Worm (Caenorhabditis elegans): ENCODE measurements around the gene F09G2.2.

Gene F09G2.2

DNA sequence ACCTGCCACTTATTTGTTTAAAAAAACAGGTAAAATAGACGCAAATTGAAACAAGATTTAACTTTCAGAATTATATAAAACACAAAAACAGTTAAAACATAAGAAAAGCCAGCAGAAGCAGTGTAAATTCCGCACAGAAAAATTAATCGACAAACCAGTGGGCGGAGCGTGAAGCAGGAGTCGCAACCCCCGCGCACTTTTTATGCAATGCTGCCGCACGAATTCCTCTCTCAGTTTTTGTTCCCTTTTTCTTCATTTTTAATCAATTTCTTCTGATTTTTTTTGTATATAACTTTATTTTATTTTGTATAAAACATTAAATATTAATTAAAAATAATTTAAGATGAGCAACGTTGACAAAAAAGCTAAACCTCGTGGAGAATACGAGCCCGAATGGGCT, 34.1 kb downstream of the F09G2.2 start, which contains the start of the genes gei-6 and krr-1 (continued):
- TF ChIP-seq daf-12 (tag; optimal IDR thresholded peaks at IDR 0.05) (no peak), ztf-11 (tag; optimal IDR thresholded peaks at IDR 0.05) (no peak), gei-8 (GFP tag; optimal IDR thresholded peaks at IDR 0.05) (no peak), dmd-8 (GFP tag; IDR thresholded peaks at IDR 0.05) (no peak), unc-130 (GFP tag; optimal IDR thresholded peaks at IDR 0.05) (peak; percentile 6), zfp-3 (GFP tag; conservative IDR thresholded peaks at IDR 0.05) (no peak), egl-43 (GFP tag; IDR thresholded peaks at IDR 0.05) (0 out of 2 replicates have a peak, but pooled peaks have one; percentile 33), mdl-1 (tag; optimal IDR thresholded peaks at IDR 0.05) (no peak), set-16 (GFP tag; IDR thresholded peaks at IDR 0.05) (no peak), nhr-42 (GFP tag; IDR thresholded peaks at IDR 0.05) (no peak), rbr-2 (tag; optimal IDR thresholded peaks at IDR 0.05) (peak; percentile 25), aly-2 (tag; optimal IDR thresholded peaks at IDR 0.05) (no peak), unc-62 (GFP tag; optimal IDR thresholded peaks at IDR 0.05 in 1 of 2) (no peak), unc-62 (tag; optimal IDR thresholded peaks at IDR 0.05) (no peak)

DNA sequence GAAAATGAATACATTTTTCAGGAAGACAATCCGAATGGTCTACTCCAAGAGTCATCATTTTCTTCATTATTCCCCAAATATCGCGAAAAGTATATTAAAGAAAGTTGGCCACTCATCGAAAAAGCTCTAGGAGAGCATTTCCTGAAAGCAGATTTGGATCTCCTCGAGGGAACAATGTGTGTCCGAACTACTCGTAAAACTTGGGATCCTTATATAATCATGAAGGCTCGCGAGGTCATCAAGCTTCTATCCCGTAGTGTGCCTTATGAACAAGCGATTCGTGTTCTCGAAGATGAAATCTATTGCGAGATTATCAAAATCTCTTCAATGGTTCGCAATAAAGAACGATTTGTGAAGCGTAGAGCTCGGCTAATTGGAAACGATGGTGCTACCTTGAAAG, 34.8 kb downstream of the F09G2.2 start:
- no peak for TF ChIP-seq ceh-28 (tag; optimal IDR thresholded peaks at IDR 0.05)
- TF ChIP-seq gei-8 (GFP tag; optimal IDR thresholded peaks at IDR 0.05) = no peak
- TF ChIP-seq aha-1 (tag) = peak; percentile 95

DNA sequence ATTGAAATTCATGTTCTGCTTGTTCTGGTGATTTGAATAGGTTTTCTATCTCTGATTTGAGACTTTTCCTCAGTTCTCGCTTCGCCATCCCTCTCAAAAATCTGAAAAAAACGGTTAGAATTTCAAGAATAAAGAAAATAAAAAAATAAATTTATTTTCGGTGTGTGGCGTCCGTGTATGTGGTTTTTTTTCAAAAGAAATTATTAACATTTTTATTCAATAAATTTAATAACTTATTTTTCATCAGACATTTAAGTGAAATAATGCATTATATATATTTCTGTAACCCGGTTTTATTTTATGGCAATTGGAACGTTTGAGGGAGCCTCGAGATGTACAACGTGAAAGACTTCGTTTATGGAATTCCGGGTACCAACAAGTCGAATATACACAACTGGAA, 38.0 kb downstream of the F09G2.2 start, which contains the start of gene C05C8.5:
C05C8.5 (minus strand) TSS at position 101 of the 400 bp plus-strand sequence.
- TF ChIP-seq ZK337.2 (GFP tag; IDR thresholded peaks at IDR 0.05) (no peak), nhr-237 (tag; optimal IDR thresholded peaks at IDR 0.05) (no peak), zag-1 (tag; optimal IDR thresholded peaks at IDR 0.05) (no peak), lin-39 (tag; optimal IDR thresholded peaks at IDR 0.05) (no peak), ztf-11 (tag; optimal IDR thresholded peaks at IDR 0.05) (no peak), arid-1 (GFP tag; conservative IDR thresholded peaks at IDR 0.05) (no peak), skn-1 (tag; optimal IDR thresholded peaks at IDR 0.05) (no peak), ceh-20 (GFP tag; IDR thresholded peaks at IDR 0.05) (no peak), aha-1 (tag) (no peak), zip-11 (GFP tag; IDR thresholded peaks at IDR 0.05) (no peak)

DNA sequence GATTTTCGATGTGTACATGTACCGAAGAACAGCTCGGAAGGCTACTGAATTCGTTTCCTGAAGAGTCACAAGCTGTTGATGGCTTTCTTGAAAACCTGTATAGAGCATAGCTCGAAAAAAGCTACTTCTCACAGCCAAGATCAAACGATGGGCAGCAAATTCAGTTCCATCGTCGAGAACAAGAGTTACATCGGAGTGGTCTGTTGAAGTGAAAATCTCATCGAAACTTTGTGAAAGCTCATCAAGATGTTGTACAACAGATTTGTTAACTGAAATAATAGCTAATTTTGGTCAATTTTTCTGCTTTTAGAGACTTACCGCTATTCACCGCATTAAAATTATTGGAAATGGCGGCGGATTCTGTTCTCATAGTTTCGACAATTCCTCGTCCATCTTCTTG, 40.0 kb downstream of the F09G2.2 start:
- TF ChIP-seq lin-38 (GFP tag; IDR thresholded peaks at IDR 0.05) (no peak), lin-29 (GFP tag; IDR thresholded peaks at IDR 0.05) (no peak), Y75B8A.6 (GFP tag; IDR thresholded peaks at IDR 0.05) (no peak), aha-1 (tag) (peak; percentile 54), zip-11 (GFP tag; IDR thresholded peaks at IDR 0.05) (no peak), dve-1 (tag; optimal IDR thresholded peaks at IDR 0.05; ENCODE audit: insufficient read depth) (no peak), ztf-11 (tag; optimal IDR thresholded peaks at IDR 0.05) (no peak), nhr-111 (GFP tag; optimal IDR thresholded peaks at IDR 0.05) (no peak), lin-39 (tag; optimal IDR thresholded peaks at IDR 0.05) (no peak)

DNA sequence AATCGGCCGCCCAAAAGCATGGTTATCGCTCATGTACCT, 40.2 kb downstream of the F09G2.2 start, which contains the start of gene hpo-9:
hpo-9 (minus strand) TSS at position 37 of the 39 bp plus-strand sequence.
- no peak for TF ChIP-seq Y75B8A.6 (GFP tag; IDR thresholded peaks at IDR 0.05)
- TF ChIP-seq ces-1 (GFP tag; optimal IDR thresholded peaks at IDR 0.05) = no peak
- no peak for TF ChIP-seq arid-1 (GFP tag; conservative IDR thresholded peaks at IDR 0.05)
- TF ChIP-seq lin-38 (GFP tag; IDR thresholded peaks at IDR 0.05) = no peak
- no peak for TF ChIP-seq nhr-42 (GFP tag; IDR thresholded peaks at IDR 0.05)
- TF ChIP-seq attf-4 (tag; optimal IDR thresholded peaks at IDR 0.05) = no peak
- TF ChIP-seq hif-1 (tag; optimal IDR thresholded peaks at IDR 0.05) = no peak
- no peak for TF ChIP-seq madf-5 (GFP tag; IDR thresholded peaks at IDR 0.05)
- no peak for TF ChIP-seq aha-1 (tag)
- TF ChIP-seq dmd-9 (GFP tag; IDR thresholded peaks at IDR 0.05) = no peak
- TF ChIP-seq lin-39 (tag; optimal IDR thresholded peaks at IDR 0.05) = no peak
- no peak for TF ChIP-seq saeg-2 (GFP tag; IDR thresholded peaks at IDR 0.05)
- TF ChIP-seq nhr-237 (tag; optimal IDR thresholded peaks at IDR 0.05) = no peak
- TF ChIP-seq spr-3 (GFP tag; optimal IDR thresholded peaks at IDR 0.05) = no peak
- TF ChIP-seq mep-1 (tag; optimal IDR thresholded peaks at IDR 0.05) = no peak
- no peak for TF ChIP-seq daf-19 (GFP tag; conservative IDR thresholded peaks at IDR 0.05)
- no peak for TF ChIP-seq lir-3 (tag; optimal IDR thresholded peaks at IDR 0.05)

All from whole organism, L4 larva.